Fruit fly (Drosophila melanogaster): ENCODE measurements around the gene Nubp2.
"Not testable (repeated sequence)": the region's sequence is repeated elsewhere in the genome, so short reads cannot be mapped to it uniquely, and the experiment has no call there.

DNA sequence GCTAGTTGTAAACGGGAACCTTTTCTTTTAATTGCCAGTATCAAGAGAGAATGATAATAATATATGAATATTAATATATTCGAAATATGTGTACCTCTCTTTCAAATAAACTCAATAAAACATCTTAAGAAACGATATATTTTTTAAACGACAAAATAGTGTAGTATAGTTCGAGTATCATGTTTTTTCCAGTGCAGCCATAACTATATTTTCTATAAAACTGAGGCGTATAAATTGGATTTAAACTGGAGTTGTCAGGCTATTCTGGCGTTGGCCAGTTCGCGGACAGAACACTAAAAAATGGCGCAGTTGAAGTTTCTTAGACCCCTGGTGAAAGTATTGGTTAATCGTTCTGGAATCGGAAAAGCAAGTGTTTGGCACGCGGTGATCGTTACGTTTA lies 22.5 kb upstream of the Nubp2 start, which contains the start of gene CG17637:
- not testable (repeated sequence) for TF ChIP-seq CG8301 (tag; optimal IDR thresholded peaks at IDR 0.05); Snoo (tag; optimal IDR thresholded peaks at IDR 0.05); EcR (GFP tag; optimal IDR thresholded peaks at IDR 0.05); CG9948 (tag; optimal IDR thresholded peaks at IDR 0.05); Ets98B (GFP tag; IDR thresholded peaks at IDR 0.05); gl (tag; optimal IDR thresholded peaks at IDR 0.05); CG4496 (GFP tag; IDR thresholded peaks at IDR 0.05); CG15710 (tag; optimal IDR thresholded peaks at IDR 0.05); CG8159 (tag; optimal IDR thresholded peaks at IDR 0.05); CG32121 (GFP tag; IDR thresholded peaks at IDR 0.05); CG10348 (GFP tag; IDR thresholded peaks at IDR 0.05)
